Fruit fly (Drosophila melanogaster) whole organism, embryonic: ENCODE measurements around the gene CG10005.

Experiments used
- Abd-B ChIP-seq: fragments of 200-800 bp; sonication (Bioruptor generic); optimal IDR thresholded peaks from 2 replicates; lab custom pipeline; 2018; ENCODE audit warnings: missing biosample characterization, mild to moderate bottlenecking, missing genetic modification characterization, moderate library complexity
- HHEX ChIP-seq: fragments of 200-800 bp; sonication (Bioruptor generic); optimal IDR thresholded peaks from 3 replicates; lab custom pipeline; 2017; ENCODE audit warnings: missing biosample characterization, mild to moderate bottlenecking, missing genetic modification characterization, missing genetic modification reagents
- YL-1 ChIP-seq: fragments of 200-800 bp; sonication (Bioruptor generic); optimal IDR thresholded peaks from 3 replicates; lab custom pipeline; 2017; ENCODE audit warnings: missing biosample characterization, mild to moderate bottlenecking, missing genetic modification characterization
- br ChIP-seq: fragments of >200 bp; optimal IDR thresholded peaks from 2 replicates; lab custom pipeline; 2017

- TF ChIP-seq YL-1 (no peak), br (lab: Kevin White, UChicago) (no peak), Abd-B (GFP tag; lab: Kevin White, UChicago) (no peak), HHEX (GFP tag; lab: Kevin White, UChicago) (peak; percentile 13)
Measured at dm6 chr3R:11948903-11949358, 28.1 kb downstream of the CG10005 start, which contains the start of gene Cad87A.
